Fruit fly (Drosophila melanogaster) whole organism, prepupa: Measurements from ENCODE around the gene Pph13.

ENCODE experiments used
- Blimp-1 ChIP-seq: fragments of 200-800 bp; sonication (Bioruptor generic); optimal IDR thresholded peaks from 3 replicates; lab custom pipeline; 2017; ENCODE audit warnings: missing biosample characterization, missing genetic modification characterization, mild to moderate bottlenecking, moderate library complexity, missing genetic modification reagents
- CG10631 ChIP-seq: fragments of 200-800 bp; sonication (Bioruptor generic); optimal IDR thresholded peaks from 2 replicates; lab custom pipeline; 2016; ENCODE audit warnings: missing biosample characterization, missing genetic modification characterization
- CG10669 ChIP-seq: fragments of 200-800 bp; sonication (Bioruptor generic); optimal IDR thresholded peaks from 3 replicates; lab custom pipeline; 2018; ENCODE audit warnings: missing biosample characterization, mild to moderate bottlenecking, missing genetic modification characterization, moderate library complexity
- CG11294 ChIP-seq: fragments of 200-800 bp; sonication (Bioruptor generic); IDR thresholded peaks from 2 replicates; pipeline ENCODE4 v1.3.6; 2022; ENCODE audit warnings: missing biosample characterization, missing genetic modification characterization
- CG11762 ChIP-seq: fragments of 200-800 bp; sonication (Bioruptor generic); optimal IDR thresholded peaks from 3 replicates; lab custom pipeline; 2016; ENCODE audit warnings: missing biosample characterization, missing genetic modification characterization; ENCODE audit not compliant: insufficient read depth
- CG11902 ChIP-seq: fragments of 200-800 bp; sonication (Bioruptor generic); optimal IDR thresholded peaks from 3 replicates; lab custom pipeline; 2016; ENCODE audit warnings: missing biosample characterization, missing genetic modification characterization
- CG15336 ChIP-seq: fragments of 200-800 bp; sonication (Bioruptor generic); IDR thresholded peaks from 2 replicates; pipeline ENCODE4 v1.3.6; 2022; ENCODE audit warnings: missing biosample characterization, missing genetic modification characterization
- CG1621 ChIP-seq: fragments of 200-800 bp; sonication (Bioruptor generic); optimal IDR thresholded peaks from 3 replicates; lab custom pipeline; 2018; ENCODE audit warnings: missing biosample characterization, mild to moderate bottlenecking, missing genetic modification characterization
- CG16779 ChIP-seq: fragments of 200-800 bp; sonication (Bioruptor generic); optimal IDR thresholded peaks from 3 replicates; lab custom pipeline; 2017; ENCODE audit warnings: missing biosample characterization, mild to moderate bottlenecking, missing genetic modification characterization
- CG31627 ChIP-seq: fragments of 200-800 bp; sonication (Bioruptor generic); optimal IDR thresholded peaks from 3 replicates; lab custom pipeline; 2016; ENCODE audit warnings: missing biosample characterization, missing genetic modification characterization
- CG32006 ChIP-seq: fragments of 200-800 bp; sonication (Bioruptor generic); optimal IDR thresholded peaks from 3 replicates; lab custom pipeline; 2017; ENCODE audit warnings: missing biosample characterization, mild to moderate bottlenecking, missing genetic modification characterization
- CG3919 ChIP-seq: fragments of 200-800 bp; sonication (Bioruptor generic); optimal IDR thresholded peaks from 3 replicates; lab custom pipeline; 2016; ENCODE audit warnings: missing biosample characterization, missing genetic modification characterization
- CG4318 ChIP-seq: fragments of 200-800 bp; sonication (Bioruptor generic); optimal IDR thresholded peaks from 3 replicates; lab custom pipeline; 2017; ENCODE audit warnings: missing biosample characterization, mild to moderate bottlenecking, missing genetic modification characterization
- CG6163 ChIP-seq: fragments of 200-800 bp; sonication (Bioruptor generic); IDR thresholded peaks from 3 replicates; pipeline ENCODE4 v1.3.6; 2022; ENCODE audit warnings: missing biosample characterization, missing genetic modification characterization
- CG6276 ChIP-seq: fragments of 200-800 bp; sonication (Bioruptor generic); optimal IDR thresholded peaks from 2 replicates; lab custom pipeline; 2017; ENCODE audit warnings: missing biosample characterization, mild to moderate bottlenecking, missing genetic modification characterization
- CG6808 ChIP-seq: fragments of 200-800 bp; sonication (Bioruptor generic); optimal IDR thresholded peaks from 3 replicates; lab custom pipeline; 2017; ENCODE audit warnings: missing biosample characterization, missing genetic modification characterization, mild to moderate bottlenecking, moderate library complexity, missing genetic modification reagents
- CG6854 ChIP-seq: fragments of 200-800 bp; sonication (Bioruptor generic); optimal IDR thresholded peaks from 2 replicates; lab custom pipeline; 2017; ENCODE audit warnings: missing biosample characterization, mild to moderate bottlenecking, missing genetic modification characterization
- CG8119 ChIP-seq: fragments of 200-800 bp; sonication (Bioruptor generic); IDR thresholded peaks from 3 replicates; pipeline ENCODE4 v1.3.6; 2022; ENCODE audit warnings: missing biosample characterization, missing genetic modification characterization
- CG8319 ChIP-seq: fragments of 200-800 bp; sonication (Bioruptor generic); optimal IDR thresholded peaks from 3 replicates; lab custom pipeline; 2016; ENCODE audit warnings: missing biosample characterization, missing genetic modification characterization
- CG8632 ChIP-seq: fragments of 200-800 bp; sonication (Bioruptor generic); optimal IDR thresholded peaks from 3 replicates; lab custom pipeline; 2016; ENCODE audit warnings: missing biosample characterization, missing genetic modification characterization
- Eip78C ChIP-seq: fragments of 200-800 bp; sonication (Bioruptor generic); peaks from one replicate; lab custom pipeline; 2016; ENCODE audit warnings: missing biosample characterization, missing genetic modification characterization
- Eip93F ChIP-seq: fragments of 200-800 bp; sonication (Bioruptor generic); optimal IDR thresholded peaks from 2 replicates; lab custom pipeline; 2016; ENCODE audit warnings: missing biosample characterization, mild to moderate bottlenecking, missing genetic modification characterization
- Ets21C ChIP-seq: fragments of 200-800 bp; sonication (Bioruptor generic); optimal IDR thresholded peaks from 3 replicates; lab custom pipeline; 2016; ENCODE audit warnings: missing biosample characterization, missing genetic modification characterization
- Ets96B ChIP-seq: fragments of 200-800 bp; optimal IDR thresholded peaks from 2 replicates; lab custom pipeline; 2019; ENCODE audit warnings: missing biosample characterization, mild to moderate bottlenecking, missing genetic modification characterization, moderate library complexity
- Gug ChIP-seq: fragments of 200-800 bp; sonication (Bioruptor generic); IDR thresholded peaks from 2 replicates; pipeline ENCODE4 v1.3.6; 2022; ENCODE audit warnings: missing biosample characterization, missing genetic modification characterization
- Hr39 ChIP-seq: fragments of 200-800 bp; sonication (Bioruptor generic); optimal IDR thresholded peaks from 2 replicates; lab custom pipeline; 2016; ENCODE audit warnings: missing biosample characterization, missing genetic modification characterization
- Hr4 ChIP-seq: fragments of 200-800 bp; sonication (Bioruptor generic); optimal IDR thresholded peaks from 3 replicates; lab custom pipeline; 2016; ENCODE audit warnings: missing biosample characterization, missing genetic modification characterization
- Lpt ChIP-seq: fragments of 200-800 bp; sonication (Bioruptor generic); optimal IDR thresholded peaks from 3 replicates; lab custom pipeline; 2016; ENCODE audit warnings: missing biosample characterization, missing genetic modification characterization
- Met ChIP-seq: fragments of 200-800 bp; sonication (Bioruptor generic); optimal IDR thresholded peaks from 3 replicates; lab custom pipeline; 2016; ENCODE audit warnings: missing biosample characterization, missing genetic modification characterization
- OdsH ChIP-seq: fragments of 200-800 bp; sonication (Bioruptor generic); optimal IDR thresholded peaks from 3 replicates; lab custom pipeline; 2016; ENCODE audit warnings: missing biosample characterization, missing genetic modification characterization
- Sox14 ChIP-seq: fragments of 200-800 bp; sonication (Bioruptor generic); optimal IDR thresholded peaks from 3 replicates; lab custom pipeline; 2016; ENCODE audit warnings: missing biosample characterization, missing genetic modification characterization
- achi ChIP-seq: fragments of 200-800 bp; sonication (Bioruptor generic); optimal IDR thresholded peaks from 3 replicates; lab custom pipeline; 2016; ENCODE audit warnings: missing biosample characterization, missing genetic modification characterization
- acj6 ChIP-seq: fragments of 200-800 bp; sonication (Bioruptor generic); optimal IDR thresholded peaks from 3 replicates; lab custom pipeline; 2016; ENCODE audit warnings: missing biosample characterization, missing genetic modification characterization
- cyc ChIP-seq: fragments of 200-800 bp; sonication (Bioruptor generic); optimal IDR thresholded peaks from 3 replicates; lab custom pipeline; 2016; ENCODE audit warnings: missing biosample characterization, missing genetic modification characterization
- dac ChIP-seq: fragments of 200-800 bp; sonication (Bioruptor generic); optimal IDR thresholded peaks from 2 replicates; lab custom pipeline; 2017; ENCODE audit warnings: missing biosample characterization, mild to moderate bottlenecking, missing genetic modification characterization
- dsx ChIP-seq: fragments of 200-800 bp; optimal IDR thresholded peaks from 3 replicates; lab custom pipeline; 2019; ENCODE audit warnings: missing biosample characterization, mild to moderate bottlenecking, missing genetic modification characterization, moderate library complexity; ENCODE audit not compliant: poor library complexity, severe bottlenecking
- eg ChIP-seq: fragments of 200-800 bp; sonication (Bioruptor generic); IDR thresholded peaks from 3 replicates; pipeline ENCODE4 v1.3.6; 2022; ENCODE audit warnings: missing biosample characterization, missing genetic modification characterization
- esn ChIP-seq: fragments of 200-800 bp; sonication (Bioruptor generic); optimal IDR thresholded peaks from 2 replicates; lab custom pipeline; 2016; ENCODE audit warnings: missing biosample characterization, mild to moderate bottlenecking, missing genetic modification characterization, moderate library complexity
- fd59A ChIP-seq: fragments of 200-800 bp; sonication (Bioruptor generic); optimal IDR thresholded peaks from 2 replicates; lab custom pipeline; 2017; ENCODE audit warnings: missing biosample characterization, mild to moderate bottlenecking, missing genetic modification characterization, missing genetic modification reagents
- fd85E ChIP-seq: fragments of 200-800 bp; sonication (Bioruptor generic); optimal IDR thresholded peaks from 3 replicates; lab custom pipeline; 2016; ENCODE audit warnings: missing biosample characterization, missing genetic modification characterization
- fkh ChIP-seq: fragments of 200-800 bp; sonication (Bioruptor generic); optimal IDR thresholded peaks from 3 replicates; lab custom pipeline; 2017; ENCODE audit warnings: missing biosample characterization, mild to moderate bottlenecking, missing genetic modification characterization, moderate library complexity
- net ChIP-seq: fragments of 200-800 bp; sonication (Bioruptor generic); optimal IDR thresholded peaks from 3 replicates; lab custom pipeline; 2016; ENCODE audit warnings: missing biosample characterization, missing genetic modification characterization
- pdm3 ChIP-seq: fragments of 200-800 bp; sonication (Bioruptor generic); optimal IDR thresholded peaks from 3 replicates; lab custom pipeline; 2016; ENCODE audit warnings: missing biosample characterization, missing genetic modification characterization
- salr ChIP-seq, 2 experiments: fragments of 200-800 bp; sonication (Bioruptor generic); optimal IDR thresholded peaks; 3 replicates each; lab custom pipeline; 2016 to 2018; ENCODE audit warnings: missing biosample characterization in 2 of 2, missing genetic modification characterization in 2 of 2, mild to moderate bottlenecking in 1 of 2
- svp ChIP-seq: fragments of 200-800 bp; sonication (Bioruptor generic); peaks from one replicate; lab custom pipeline; 2016; ENCODE audit warnings: missing biosample characterization, missing genetic modification characterization
- topi ChIP-seq: fragments of 200-800 bp; sonication (Bioruptor generic); optimal IDR thresholded peaks from 3 replicates; lab custom pipeline; 2016; ENCODE audit warnings: missing biosample characterization, missing genetic modification characterization
- vri ChIP-seq: fragments of 200-800 bp; sonication (Bioruptor generic); optimal IDR thresholded peaks from 3 replicates; lab custom pipeline; 2016; ENCODE audit warnings: missing biosample characterization, mild to moderate bottlenecking, missing genetic modification characterization

Pph13 gene

DNA sequence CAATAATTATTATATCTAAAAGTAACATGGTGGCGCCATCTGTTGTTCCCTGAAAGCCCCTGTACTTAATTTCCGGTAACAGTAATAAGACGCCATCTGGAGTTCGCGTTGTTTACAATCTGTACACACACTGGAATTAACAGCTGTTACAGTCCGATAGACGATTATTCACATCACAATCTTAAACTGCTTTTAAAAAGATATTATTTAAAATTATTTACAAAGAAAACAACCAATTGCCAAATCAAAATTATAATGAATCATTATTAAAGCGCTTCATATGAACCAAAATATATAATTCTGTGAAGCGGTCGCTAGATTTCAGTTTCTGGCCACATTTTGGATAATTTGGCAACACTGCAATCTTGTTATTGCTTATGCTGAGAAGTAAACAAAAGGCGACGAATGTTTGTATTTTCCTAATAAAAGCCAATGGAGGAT, 25.2 kb downstream of the Pph13 start, which contains the start of gene CG13689 (continued):
- TF ChIP-seq pdm3 (GFP tag; lab: Kevin White, UChicago) (peak; percentile 56), CG6808 (GFP tag; lab: Kevin White, UChicago) (no peak), fkh (GFP tag; lab: Kevin White, UChicago) (peak; percentile 90), CG8319 (GFP tag; lab: Kevin White, UChicago) (no peak), CG8632 (GFP tag; lab: Kevin White, UChicago) (no peak), Lpt (GFP tag; lab: Kevin White, UChicago) (no peak), esn (peak; percentile 60), achi (no peak), fd59A (GFP tag; lab: Kevin White, UChicago) (no peak), CG32006 (GFP tag; lab: Kevin White, UChicago) (no peak), CG31627 (GFP tag; lab: Kevin White, UChicago) (peak; percentile 56), CG16779 (no peak), vri (GFP tag; lab: Kevin White, UChicago) (no peak), svp (peak; percentile 61), CG11294 (GFP tag; lab: Robert Waterston, UW) (no peak), Ets21C (GFP tag; lab: Kevin White, UChicago) (no peak), Blimp-1 (GFP tag; lab: Kevin White, UChicago) (no peak), cyc (GFP tag; lab: Kevin White, UChicago) (peak; percentile 45), CG6854 (no peak), CG1621 (no peak)

DNA sequence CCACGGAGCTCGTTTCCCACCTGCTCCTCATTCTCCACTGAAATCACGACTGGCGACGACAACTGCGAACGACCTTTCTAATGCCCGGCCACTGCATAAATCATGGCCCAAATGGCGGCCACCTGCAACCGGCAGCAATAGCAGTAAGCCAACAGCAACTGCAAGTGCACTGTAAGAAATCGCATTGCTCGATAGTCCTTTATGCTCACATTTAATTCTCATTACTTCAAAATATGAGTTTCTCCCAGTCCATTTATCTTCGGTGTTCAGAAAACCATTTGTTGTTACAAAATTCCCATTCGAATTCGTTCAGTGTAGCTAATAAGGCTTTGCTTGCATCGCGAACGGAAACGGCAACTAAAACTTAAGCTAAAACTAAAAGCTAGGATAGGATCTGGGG, 26.8 kb downstream of the Pph13 start:
- no peak for TF ChIP-seq CG6854
- no peak for TF ChIP-seq CG6808 (GFP tag; lab: Kevin White, UChicago)
- TF ChIP-seq Gug (GFP tag; lab: Robert Waterston, UW) = peak; percentile 74
- TF ChIP-seq esn = peak; percentile 9
- peak; percentile 11 for TF ChIP-seq Met (GFP tag; lab: Kevin White, UChicago)
- peak; percentile 56 for TF ChIP-seq CG4318 (GFP tag; lab: Kevin White, UChicago)
- peak; percentile 81 for TF ChIP-seq CG32006 (GFP tag; lab: Kevin White, UChicago)
- peak; percentile 23 for TF ChIP-seq Hr39
- TF ChIP-seq Lpt (GFP tag; lab: Kevin White, UChicago) = peak; percentile 46
- TF ChIP-seq CG6276 (GFP tag; lab: Kevin White, UChicago) = peak; percentile 78
- TF ChIP-seq CG3919 (GFP tag; lab: Kevin White, UChicago) = peak; percentile 32
- peak; percentile 73 for TF ChIP-seq CG11294 (GFP tag; lab: Robert Waterston, UW)
- TF ChIP-seq CG10631 (GFP tag; lab: Kevin White, UChicago) = peak; percentile 29
- TF ChIP-seq vri (GFP tag; lab: Kevin White, UChicago) = no peak
- TF ChIP-seq Blimp-1 (GFP tag; lab: Kevin White, UChicago) = no peak
- peak; percentile 49 for TF ChIP-seq OdsH
- peak; percentile 74 for TF ChIP-seq CG6163 (GFP tag; lab: Robert Waterston, UW)
- peak; percentile 23 for TF ChIP-seq Sox14 (GFP tag; lab: Kevin White, UChicago)
- TF ChIP-seq CG8119 (GFP tag; lab: Robert Waterston, UW) = peak; percentile 79
- TF ChIP-seq CG15336 (GFP tag; lab: Robert Waterston, UW) = peak; percentile 75
- TF ChIP-seq Eip78C = peak; percentile 75
- TF ChIP-seq CG10669 (GFP tag; lab: Kevin White, UChicago) = peak; percentile 47
- no peak for TF ChIP-seq Ets96B
- no peak for TF ChIP-seq CG11902 (GFP tag; lab: Kevin White, UChicago)
- TF ChIP-seq net (GFP tag; lab: Kevin White, UChicago) = peak; percentile 42
- TF ChIP-seq fd85E = no peak
- no peak for TF ChIP-seq dsx (GFP tag; lab: Kevin White, UChicago)
- TF ChIP-seq Eip93F (GFP tag; lab: Kevin White, UChicago) = no peak
- peak; percentile 16 for TF ChIP-seq CG11762
- TF ChIP-seq achi = peak; percentile 38
- peak; percentile 66 for TF ChIP-seq svp
- TF ChIP-seq acj6 (GFP tag; lab: Kevin White, UChicago) = no peak
- no peak for TF ChIP-seq CG8319 (GFP tag; lab: Kevin White, UChicago)
- peak; percentile 88 for TF ChIP-seq eg (GFP tag; lab: Robert Waterston, UW)
- TF ChIP-seq Hr4 (GFP tag; lab: Kevin White, UChicago) = peak; percentile 82
- TF ChIP-seq CG1621 = no peak
- TF ChIP-seq Ets21C (GFP tag; lab: Kevin White, UChicago) = no peak
- TF ChIP-seq pdm3 (GFP tag; lab: Kevin White, UChicago) = peak; percentile 37
- no peak for TF ChIP-seq cyc (GFP tag; lab: Kevin White, UChicago)
- TF ChIP-seq topi (GFP tag; lab: Kevin White, UChicago) = no peak
- TF ChIP-seq dac (GFP tag; lab: Kevin White, UChicago) = peak; percentile 57
- TF ChIP-seq salr (GFP tag; optimal IDR thresholded peaks at IDR 0.05; lab: Kevin White, UChicago) = peak in 1 of 2 experiments; percentile 21
- no peak for TF ChIP-seq CG8632 (GFP tag; lab: Kevin White, UChicago)
